Fruit fly (Drosophila melanogaster) whole organism, pupa: Measurements from ENCODE around the gene CG43056.
A peak's percentile ranks its signal among the peaks of the same experiment; 100 is the strongest.

Experiments used
- CG10348 ChIP-seq: fragments of 200-800 bp; sonication (Bioruptor generic); IDR thresholded peaks from 2 replicates; pipeline ENCODE4 v1.3.6; 2022; ENCODE audit warnings: missing biosample characterization, missing genetic modification characterization
- CG12605 ChIP-seq: fragments of 200-800 bp; sonication (Bioruptor generic); IDR thresholded peaks from 2 replicates; pipeline ENCODE4 v1.3.6; 2022; ENCODE audit warnings: missing biosample characterization, missing genetic modification characterization
- CG13204 ChIP-seq: fragments of 200-800 bp; sonication (Bioruptor generic); optimal IDR thresholded peaks from 2 replicates; lab custom pipeline; 2018; ENCODE audit warnings: missing biosample characterization, mild to moderate bottlenecking, missing genetic modification characterization, moderate library complexity
- CG14655 ChIP-seq: fragments of 200-800 bp; sonication (Bioruptor generic); optimal IDR thresholded peaks from 3 replicates; lab custom pipeline; 2017; ENCODE audit warnings: mild to moderate bottlenecking, missing biosample characterization, missing genetic modification reagents, missing genetic modification characterization
- CG15710 ChIP-seq: fragments of 200-800 bp; sonication (Bioruptor generic); optimal IDR thresholded peaks from 2 replicates; lab custom pipeline; 2018; ENCODE audit warnings: missing biosample characterization, mild to moderate bottlenecking, missing genetic modification characterization, moderate library complexity
- CG17806 ChIP-seq: fragments of 200-800 bp; sonication (Bioruptor generic); optimal IDR thresholded peaks from 2 replicates; lab custom pipeline; 2018; ENCODE audit warnings: missing biosample characterization, mild to moderate bottlenecking, missing genetic modification characterization, moderate library complexity
- CG32121 ChIP-seq: fragments of 200-800 bp; sonication (Bioruptor generic); IDR thresholded peaks from 2 replicates; pipeline ENCODE4 v1.3.6; 2022; ENCODE audit warnings: missing biosample characterization, missing genetic modification characterization
- CG34367 ChIP-seq: fragments of 200-800 bp; sonication (Bioruptor generic); optimal IDR thresholded peaks from 2 replicates; lab custom pipeline; 2018; ENCODE audit warnings: missing biosample characterization, mild to moderate bottlenecking, missing genetic modification characterization
- CG4496 ChIP-seq: fragments of 200-800 bp; sonication (Bioruptor generic); IDR thresholded peaks from 3 replicates; pipeline ENCODE4 v1.3.6; 2022; ENCODE audit warnings: missing biosample characterization, missing genetic modification characterization
- CG8159 ChIP-seq: fragments of 200-800 bp; sonication (Bioruptor generic); optimal IDR thresholded peaks from 3 replicates; lab custom pipeline; 2018; ENCODE audit warnings: missing biosample characterization, mild to moderate bottlenecking, missing genetic modification characterization, moderate library complexity
- CG8301 ChIP-seq: fragments of 200-800 bp; sonication (Bioruptor generic); optimal IDR thresholded peaks from 2 replicates; lab custom pipeline; 2018; ENCODE audit warnings: missing biosample characterization, mild to moderate bottlenecking, missing genetic modification characterization
- CG9948 ChIP-seq: fragments of 200-800 bp; sonication (Bioruptor generic); optimal IDR thresholded peaks from 2 replicates; lab custom pipeline; 2018; ENCODE audit warnings: missing biosample characterization, mild to moderate bottlenecking, missing genetic modification characterization, moderate library complexity
- D1 ChIP-seq: fragments of 200-800 bp; sonication (Bioruptor generic); optimal IDR thresholded peaks from 2 replicates; lab custom pipeline; 2018; ENCODE audit warnings: missing biosample characterization, mild to moderate bottlenecking, missing genetic modification characterization, moderate library complexity
- EcR ChIP-seq: fragments of 200-800 bp; sonication (Bioruptor generic); optimal IDR thresholded peaks from 3 replicates; lab custom pipeline; 2019; ENCODE audit warnings: missing biosample characterization, missing genetic modification characterization, mild to moderate bottlenecking, moderate library complexity, missing genetic modification reagents
- Ets98B ChIP-seq: fragments of 200-800 bp; sonication (Bioruptor generic); IDR thresholded peaks from 2 replicates; pipeline ENCODE4 v1.3.6; 2022; ENCODE audit warnings: missing biosample characterization, missing genetic modification characterization
- Pif1A ChIP-seq: fragments of 200-800 bp; sonication (Bioruptor generic); optimal IDR thresholded peaks from 3 replicates; lab custom pipeline; 2016; ENCODE audit warnings: missing biosample characterization, missing genetic modification characterization
- Pif1B ChIP-seq: fragments of 200-800 bp; sonication (Bioruptor generic); optimal IDR thresholded peaks from 3 replicates; lab custom pipeline; 2016; ENCODE audit warnings: missing biosample characterization, missing genetic modification characterization
- Snoo ChIP-seq: fragments of 200-800 bp; sonication (Bioruptor generic); optimal IDR thresholded peaks from 3 replicates; lab custom pipeline; 2017; ENCODE audit warnings: missing biosample characterization, mild to moderate bottlenecking, missing genetic modification characterization, inconsistent platforms
- fd96Ca ChIP-seq: fragments of 200-800 bp; sonication (Bioruptor generic); IDR thresholded peaks from 3 replicates; pipeline ENCODE4 v1.3.6; 2022; ENCODE audit warnings: missing biosample characterization, missing genetic modification characterization
- gl ChIP-seq: fragments of 200-800 bp; sonication (Bioruptor generic); optimal IDR thresholded peaks from 2 replicates; lab custom pipeline; 2018; ENCODE audit warnings: missing biosample characterization, mild to moderate bottlenecking, missing genetic modification characterization
- rn ChIP-seq: fragments of 200-800 bp; sonication (Bioruptor generic); IDR thresholded peaks from 2 replicates; pipeline ENCODE4 v1.3.6; 2022; ENCODE audit warnings: missing biosample characterization, missing genetic modification characterization

CG43056 gene

dm6 chr2L:4422154-4422553, 15.4 kb upstream of the CG43056 start:
- TF ChIP-seq Pif1B (GFP tag; lab: Kevin White, UChicago) (no peak), CG10348 (GFP tag; lab: Robert Waterston, UW) (no peak), EcR (GFP tag; lab: Kevin White, UChicago) (no peak), Snoo (tag; lab: Kevin White, UChicago) (no peak)

dm6 chr2L:4433608-4434007, 4.0 kb upstream of the CG43056 start, which contains the start of the genes CG34177 and CG34178:
Gene CG34177 (plus strand): TSS chr2L:4433908.
Gene CG34178 (plus strand): TSS chr2L:4433908.
- no peak for TF ChIP-seq Pif1A (GFP tag; lab: Kevin White, UChicago)
- TF ChIP-seq CG17806 (tag; lab: Kevin White, UChicago): no peak
- TF ChIP-seq gl (tag; lab: Kevin White, UChicago): no peak
- TF ChIP-seq Pif1B (GFP tag; lab: Kevin White, UChicago): no peak
- no peak for TF ChIP-seq CG13204 (GFP tag; lab: Kevin White, UChicago)
- TF ChIP-seq CG15710 (tag; lab: Kevin White, UChicago): no peak
- no peak for TF ChIP-seq EcR (GFP tag; lab: Kevin White, UChicago)

dm6 chr2L:4440881-4441737, 3.5 kb downstream of the CG43056 start, which contains the start of gene CG15431:
Gene CG15431 (minus strand): TSS chr2L:4441282.
- TF ChIP-seq D1 (no peak), CG9948 (tag; lab: Kevin White, UChicago) (no peak), CG32121 (peak; percentile 15; the same call in 1 of the 2 replicates), CG12605 (GFP tag; lab: Robert Waterston, UW) (no peak), rn (GFP tag; lab: Robert Waterston, UW) (no peak), CG4496 (GFP tag; lab: Robert Waterston, UW) (peak; percentile 63; the same call in 1 of the 3 replicates), CG15710 (tag; lab: Kevin White, UChicago) (no peak), CG8301 (tag; lab: Kevin White, UChicago) (no peak), CG17806 (tag; lab: Kevin White, UChicago) (no peak), CG14655 (GFP tag; lab: Kevin White, UChicago) (no peak), Pif1A (GFP tag; lab: Kevin White, UChicago) (no peak), CG10348 (GFP tag; lab: Robert Waterston, UW) (no peak), Snoo (tag; lab: Kevin White, UChicago) (no peak), EcR (GFP tag; lab: Kevin White, UChicago) (no peak), CG8159 (peak; percentile 35), CG13204 (GFP tag; lab: Kevin White, UChicago) (no peak), CG34367 (tag; lab: Kevin White, UChicago) (no peak), Ets98B (GFP tag; lab: Robert Waterston, UW) (peak; percentile 41), Pif1B (GFP tag; lab: Kevin White, UChicago) (no peak), gl (tag; lab: Kevin White, UChicago) (no peak), fd96Ca (GFP tag; lab: Robert Waterston, UW) (peak; percentile 67; the same call in 2 of the 3 replicates)

dm6 chr2L:4442010-4442587, 4.5 kb downstream of the CG43056 start, which contains the start of the genes Sfp24F and CG15432:
Gene Sfp24F (minus strand): TSS chr2L:4442060.
Gene CG15432 (plus strand): TSS chr2L:4442320.
- no peak for TF ChIP-seq fd96Ca (GFP tag; lab: Robert Waterston, UW)
- TF ChIP-seq CG34367 (tag; lab: Kevin White, UChicago): no peak
- no peak for TF ChIP-seq CG17806 (tag; lab: Kevin White, UChicago)
- no peak for TF ChIP-seq Snoo (tag; lab: Kevin White, UChicago)
- TF ChIP-seq CG32121: no peak
- no peak for TF ChIP-seq CG8159
- no peak for TF ChIP-seq rn (GFP tag; lab: Robert Waterston, UW)
- no peak for TF ChIP-seq CG12605 (GFP tag; lab: Robert Waterston, UW)
- no peak for TF ChIP-seq CG13204 (GFP tag; lab: Kevin White, UChicago)
- TF ChIP-seq D1: no peak
- no peak for TF ChIP-seq CG9948 (tag; lab: Kevin White, UChicago)
- no peak for TF ChIP-seq Ets98B (GFP tag; lab: Robert Waterston, UW)
- TF ChIP-seq CG15710 (tag; lab: Kevin White, UChicago): no peak
- TF ChIP-seq CG14655 (GFP tag; lab: Kevin White, UChicago): no peak
- no peak for TF ChIP-seq CG10348 (GFP tag; lab: Robert Waterston, UW)

dm6 chr2L:4444457-4444856, 6.9 kb downstream of the CG43056 start, which contains the start of the genes morgue and Elp3:
Gene morgue (minus strand): TSS chr2L:4444680.
Gene Elp3 (plus strand): TSS chr2L:4444732.
- no peak for TF ChIP-seq CG8159
- no peak for TF ChIP-seq gl (tag; lab: Kevin White, UChicago)
- no peak for TF ChIP-seq Ets98B (GFP tag; lab: Robert Waterston, UW)
- no peak for TF ChIP-seq CG32121
- TF ChIP-seq CG12605 (GFP tag; lab: Robert Waterston, UW): no peak
- TF ChIP-seq CG15710 (tag; lab: Kevin White, UChicago): no peak
- TF ChIP-seq Pif1B (GFP tag; lab: Kevin White, UChicago): no peak
- TF ChIP-seq CG10348 (GFP tag; lab: Robert Waterston, UW): no peak
- TF ChIP-seq fd96Ca (GFP tag; lab: Robert Waterston, UW): no peak
- no peak for TF ChIP-seq CG13204 (GFP tag; lab: Kevin White, UChicago)
- no peak for TF ChIP-seq Snoo (tag; lab: Kevin White, UChicago)
- TF ChIP-seq CG14655 (GFP tag; lab: Kevin White, UChicago): no peak
- no peak for TF ChIP-seq CG4496 (GFP tag; lab: Robert Waterston, UW)
- TF ChIP-seq Pif1A (GFP tag; lab: Kevin White, UChicago): no peak
- no peak for TF ChIP-seq CG34367 (tag; lab: Kevin White, UChicago)
- no peak for TF ChIP-seq CG8301 (tag; lab: Kevin White, UChicago)
- no peak for TF ChIP-seq CG9948 (tag; lab: Kevin White, UChicago)
- no peak for TF ChIP-seq D1
- TF ChIP-seq, all 21 proteins: peak for 0
